Worm (Caenorhabditis elegans) whole organism, L4 larva: ENCODE data around the gene gst-15.

ENCODE experiments used
- D1046.2 ChIP-seq: fragments of 200-800 bp; sonication (Bioruptor generic); IDR thresholded peaks from 2 replicates; pipeline ENCODE4 v1.3.6; 2022; ENCODE audit warnings: missing genetic modification characterization, missing compliant biosample characterization
- F49E8.2 ChIP-seq: sonication (generic microtip); optimal IDR thresholded peaks from 2 replicates; lab custom pipeline; 2016; ENCODE audit warnings: missing compliant biosample characterization, mild to moderate bottlenecking, missing genetic modification characterization, borderline replicate concordance
- T20F7.1 ChIP-seq: fragments of 200-800 bp; sonication (Bioruptor generic); optimal IDR thresholded peaks from 2 replicates; lab custom pipeline; 2018; ENCODE audit warnings: mild to moderate bottlenecking, missing genetic modification characterization, missing compliant biosample characterization
- Y48G9A.11 ChIP-seq: fragments of 200-800 bp; sonication (Bioruptor generic); IDR thresholded peaks from 2 replicates; pipeline ENCODE4 v1.3.6; 2022; ENCODE audit warnings: missing genetic modification reagents, missing genetic modification characterization, missing compliant biosample characterization
- aha-1 ChIP-seq: fragments of 150-350 bp; peaks from one replicate; lab custom pipeline; 2014; ENCODE audit warnings: missing biosample characterization, missing genetic modification characterization
- attf-4 ChIP-seq: sonication (generic microtip); optimal IDR thresholded peaks from 3 replicates; lab custom pipeline; 2017; ENCODE audit warnings: missing biosample characterization, missing genetic modification characterization
- ceh-28 ChIP-seq: fragments of 150-350 bp; optimal IDR thresholded peaks from 2 replicates; lab custom pipeline; 2014; ENCODE audit warnings: missing biosample characterization, missing genetic modification reagents, missing genetic modification characterization
- ceh-62 ChIP-seq: sonication (generic microtip); optimal IDR thresholded peaks from 2 replicates; lab custom pipeline; 2017; ENCODE audit warnings: missing biosample characterization, missing genetic modification characterization
- daf-16 ChIP-seq, 3 experiments: sonication (generic microtip); optimal IDR thresholded peaks; 2 replicates each; lab custom pipeline; 2016 to 2017; ENCODE audit warnings: missing genetic modification characterization in 3 of 3, missing genetic modification reagents in 3 of 3, mild to moderate bottlenecking in 2 of 3, missing compliant biosample characterization in 2 of 3, missing biosample characterization in 1 of 3, moderate library complexity in 1 of 3
- daf-8 ChIP-seq: fragments of 200-800 bp; sonication (Bioruptor generic); IDR thresholded peaks from 2 replicates; pipeline ENCODE4 v1.3.6; 2022; ENCODE audit warnings: missing genetic modification characterization, missing compliant biosample characterization
- dmd-6 ChIP-seq: fragments of 200-800 bp; sonication (Bioruptor generic); IDR thresholded peaks from 2 replicates; pipeline ENCODE4 v1.3.6; 2022; ENCODE audit warnings: missing genetic modification reagents, missing genetic modification characterization, missing compliant biosample characterization
- dmd-8 ChIP-seq: fragments of 200-800 bp; sonication (Bioruptor generic); IDR thresholded peaks from 2 replicates; pipeline ENCODE4 v1.3.6; 2022; ENCODE audit warnings: missing genetic modification characterization, missing compliant biosample characterization
- dmd-9 ChIP-seq: fragments of 200-800 bp; sonication (Bioruptor generic); IDR thresholded peaks from 2 replicates; pipeline ENCODE4 v1.3.6; 2022; ENCODE audit warnings: missing genetic modification reagents, missing genetic modification characterization, missing compliant biosample characterization
- dpl-1 ChIP-seq: fragments of 150-350 bp; optimal IDR thresholded peaks from 2 replicates; lab custom pipeline; 2014; ENCODE audit warnings: missing biosample characterization, missing genetic modification reagents, missing genetic modification characterization
- duxl-1 ChIP-seq: sonication (generic microtip); optimal IDR thresholded peaks from 2 replicates; lab custom pipeline; 2016; ENCODE audit warnings: mild to moderate bottlenecking, missing genetic modification characterization, moderate library complexity, missing compliant biosample characterization; ENCODE audit not compliant: poor library complexity
- dve-1 ChIP-seq: sonication (generic microtip); optimal IDR thresholded peaks from 2 replicates; lab custom pipeline; 2017; ENCODE audit warnings: antibody characterized with exemption, mild to moderate bottlenecking, missing genetic modification characterization, missing compliant biosample characterization; ENCODE audit not compliant: insufficient read depth
- egl-27 ChIP-seq: sonication (generic microtip); optimal IDR thresholded peaks from 3 replicates; lab custom pipeline; 2017; ENCODE audit warnings: missing biosample characterization, missing genetic modification reagents, missing genetic modification characterization
- fos-1 ChIP-seq: fragments of 150-350 bp; optimal IDR thresholded peaks from 2 replicates; lab custom pipeline; 2014; ENCODE audit warnings: missing biosample characterization, missing genetic modification characterization
- hif-1 ChIP-seq, 2 experiments: sonication (generic microtip); optimal IDR thresholded peaks; 2 replicates each; lab custom pipeline; 2016 to 2017; ENCODE audit warnings: missing compliant biosample characterization in 2 of 2, missing genetic modification characterization in 2 of 2, missing genetic modification reagents in 2 of 2, missing genotype in 2 of 2, mild to moderate bottlenecking in 1 of 2
- hlh-11 ChIP-seq: fragments of 200-800 bp; sonication (Bioruptor generic); optimal IDR thresholded peaks from 2 replicates; lab custom pipeline; 2018; ENCODE audit warnings: mild to moderate bottlenecking, missing genetic modification characterization, missing compliant biosample characterization
- hlh-30 ChIP-seq: sonication (generic microtip); optimal IDR thresholded peaks from 2 replicates; lab custom pipeline; 2017; ENCODE audit warnings: antibody characterized with exemption, mild to moderate bottlenecking, missing genetic modification characterization, missing compliant biosample characterization; ENCODE audit not compliant: insufficient read depth
- hmg-1.1 ChIP-seq: fragments of 200-800 bp; sonication (Bioruptor generic); IDR thresholded peaks from 2 replicates; pipeline ENCODE4 v1.3.6; 2022; ENCODE audit warnings: missing genetic modification reagents, missing genetic modification characterization, missing compliant biosample characterization
- lin-13 ChIP-seq: fragments of 150-350 bp; optimal IDR thresholded peaks from 2 replicates; lab custom pipeline; 2014; ENCODE audit warnings: missing biosample characterization, missing genetic modification reagents, missing genetic modification characterization
- lsy-2 ChIP-seq, 2 experiments: fragments of 150-350 bp in 1 of 2; sonication (generic microtip) in 1 of 2; optimal IDR thresholded peaks; 2 replicates each; lab custom pipeline; 2014 to 2017; ENCODE audit warnings: missing biosample characterization in 2 of 2, missing genetic modification characterization in 2 of 2
- madf-5 ChIP-seq, 2 experiments: fragments of 200-800 bp; sonication (Bioruptor generic); IDR thresholded peaks; 2 replicates each; pipeline ENCODE4 v1.3.6; 2022; ENCODE audit warnings: missing compliant biosample characterization in 2 of 2, missing genetic modification characterization in 2 of 2
- mdl-1 ChIP-seq, 2 experiments: fragments of 150-350 bp in 1 of 2; sonication (generic microtip) in 1 of 2; optimal IDR thresholded peaks; 2 replicates each; lab custom pipeline; 2014 to 2017; ENCODE audit warnings: missing biosample characterization in 2 of 2, missing genetic modification characterization in 2 of 2
- mep-1 ChIP-seq: fragments of 150-350 bp; sonication (generic microtip); optimal IDR thresholded peaks from 3 replicates; lab custom pipeline; 2014; ENCODE audit warnings: missing biosample characterization, missing genetic modification characterization
- mes-2 ChIP-seq: sonication (generic microtip); optimal IDR thresholded peaks from 2 replicates; lab custom pipeline; 2016; ENCODE audit warnings: missing genotype, mild to moderate bottlenecking, missing genetic modification characterization, missing compliant biosample characterization; ENCODE audit not compliant: poor library complexity, severe bottlenecking
- mxl-3 ChIP-seq: fragments of 200-800 bp; sonication (Bioruptor generic); optimal IDR thresholded peaks from 2 replicates; lab custom pipeline; 2018; ENCODE audit warnings: mild to moderate bottlenecking, missing genetic modification characterization, missing compliant biosample characterization
- nhr-102 ChIP-seq: sonication (generic microtip); optimal IDR thresholded peaks from 2 replicates; lab custom pipeline; 2016; ENCODE audit warnings: mild to moderate bottlenecking, missing genetic modification characterization, moderate library complexity, missing compliant biosample characterization
- nhr-11 ChIP-seq: fragments of 150-350 bp; optimal IDR thresholded peaks from 2 replicates; lab custom pipeline; 2014; ENCODE audit warnings: missing biosample characterization, missing genetic modification characterization
- nhr-237 ChIP-seq: sonication (generic microtip); optimal IDR thresholded peaks from 2 replicates; lab custom pipeline; 2017; ENCODE audit warnings: missing biosample characterization, missing genetic modification characterization
- nhr-28 ChIP-seq: fragments of 150-350 bp; optimal IDR thresholded peaks from 2 replicates; lab custom pipeline; 2014; ENCODE audit warnings: missing biosample characterization, missing genetic modification characterization
- nhr-42 ChIP-seq: fragments of 200-800 bp; sonication (Bioruptor generic); IDR thresholded peaks from 2 replicates; pipeline ENCODE4 v1.3.6; 2022; ENCODE audit warnings: missing genetic modification characterization, missing compliant biosample characterization
- nhr-48 ChIP-seq: sonication (generic microtip); optimal IDR thresholded peaks from 2 replicates; lab custom pipeline; 2016; ENCODE audit warnings: mild to moderate bottlenecking, missing genetic modification characterization, missing compliant biosample characterization
- nhr-6 ChIP-seq: fragments of 150-350 bp; optimal IDR thresholded peaks from 2 replicates; lab custom pipeline; 2014; ENCODE audit warnings: missing biosample characterization, missing genetic modification characterization
- nhr-77 ChIP-seq: fragments of 150-350 bp; optimal IDR thresholded peaks from 2 replicates; lab custom pipeline; 2014; ENCODE audit warnings: missing biosample characterization, missing genetic modification characterization
- php-3 ChIP-seq: fragments of 200-800 bp; sonication (Bioruptor generic); IDR thresholded peaks from 2 replicates; pipeline ENCODE4 v1.3.6; 2022; ENCODE audit warnings: missing genetic modification reagents, missing genetic modification characterization, missing compliant biosample characterization
- pqm-1 ChIP-seq: sonication (generic microtip); optimal IDR thresholded peaks from 2 replicates; lab custom pipeline; 2017; ENCODE audit warnings: missing biosample characterization, missing genetic modification characterization
- spr-1 ChIP-seq: sonication (generic microtip); optimal IDR thresholded peaks from 2 replicates; lab custom pipeline; 2016; ENCODE audit warnings: mild to moderate bottlenecking, missing genetic modification characterization, missing compliant biosample characterization
- tag-97 ChIP-seq: fragments of 200-800 bp; sonication (Bioruptor generic); IDR thresholded peaks from 2 replicates; pipeline ENCODE4 v1.3.6; 2022; ENCODE audit warnings: missing genetic modification characterization, missing compliant biosample characterization
- tra-1 ChIP-seq: fragments of 200-800 bp; sonication (Bioruptor generic); IDR thresholded peaks from 2 replicates; pipeline ENCODE4 v1.3.6; 2022; ENCODE audit warnings: missing genetic modification reagents, missing genetic modification characterization, missing compliant biosample characterization
- unc-62 ChIP-seq, 3 experiments: fragments of 150-350 bp in 1 of 3; sonication (generic microtip); optimal IDR thresholded peaks in 2 of 3; peaks in 1 of 3; 1 replicate in 1 of 3; 2 replicates in 2 of 3; lab custom pipeline; 2014 to 2017; ENCODE audit warnings: missing biosample characterization in 3 of 3, missing genetic modification characterization in 3 of 3, missing genetic modification reagents in 3 of 3, missing genotype in 1 of 3
- zfp-2 ChIP-seq: sonication (generic microtip); optimal IDR thresholded peaks from 2 replicates; lab custom pipeline; 2016; ENCODE audit warnings: mild to moderate bottlenecking, missing genetic modification characterization, missing compliant biosample characterization
- zfp-3 ChIP-seq: fragments of 200-800 bp; sonication (Bioruptor generic); conservative IDR thresholded peaks from 2 replicates; pipeline ENCODE4 v1.3.6; 2022; ENCODE audit warnings: missing genetic modification reagents, missing genetic modification characterization, missing compliant biosample characterization
- ztf-11 ChIP-seq: fragments of 150-350 bp; optimal IDR thresholded peaks from 2 replicates; lab custom pipeline; 2014; ENCODE audit warnings: missing biosample characterization, missing genetic modification characterization

The gst-15 gene

ce11 chrII:13640210-13640609 is 27.2 kb upstream of the gst-15 start:
- TF ChIP-seq nhr-11 (tag; lab: Kevin White, UChicago) (no peak), nhr-48 (tag; lab: Kevin White, UChicago) (peak; percentile 90), hlh-30 (tag; lab: Kevin White, UChicago) (peak; percentile 79), duxl-1 (tag; lab: Kevin White, UChicago) (no peak), mdl-1 (tag; optimal IDR thresholded peaks at IDR 0.05; lab: Kevin White, UChicago) (peak in 1 of 2 experiments; percentile 80), nhr-28 (tag; lab: Kevin White, UChicago) (peak; percentile 53), tra-1 (0 out of 2 replicates have a peak, but pooled peaks have one; percentile 17), dve-1 (tag; lab: Kevin White, UChicago) (peak; percentile 35), mep-1 (tag; lab: Kevin White, UChicago) (peak; percentile 18), aha-1 (tag; lab: Kevin White, UChicago) (peak; percentile 53), daf-8 (GFP tag; lab: Robert Waterston, UW) (no peak), daf-16 (GFP tag; optimal IDR thresholded peaks at IDR 0.05; lab: Kevin White, UChicago) (no peak), daf-16 (tag; optimal IDR thresholded peaks at IDR 0.05; lab: Kevin White, UChicago) (peak; percentile 26), mes-2 (tag; lab: Kevin White, UChicago) (peak; percentile 36), hlh-11 (tag; lab: Kevin White, UChicago) (peak; percentile 58), hif-1 (tag; optimal IDR thresholded peaks at IDR 0.05; lab: Kevin White, UChicago) (peak in 1 of 2 experiments; percentile 48), nhr-6 (tag; lab: Kevin White, UChicago) (peak; percentile 11), lsy-2 (tag; optimal IDR thresholded peaks at IDR 0.05; lab: Kevin White, UChicago) (peak in 1 of 2 experiments; percentile 58), dmd-6 (peak; percentile 41), nhr-77 (tag; lab: Kevin White, UChicago) (peak; percentile 60), F49E8.2 (no peak), zfp-2 (tag; lab: Kevin White, UChicago) (no peak)

- TF ChIP-seq dpl-1 (GFP tag; lab: Kevin White, UChicago) (peak; percentile 13), ceh-62 (tag; lab: Kevin White, UChicago) (no peak), nhr-102 (peak; percentile 14), mdl-1 (tag; optimal IDR thresholded peaks at IDR 0.05; lab: Kevin White, UChicago) (peak in 1 of 2 experiments; percentile 69), lsy-2 (tag; optimal IDR thresholded peaks at IDR 0.05; lab: Kevin White, UChicago) (peak in 1 of 2 experiments; percentile 50), nhr-77 (tag; lab: Kevin White, UChicago) (peak; percentile 82), zfp-3 (GFP tag; lab: Robert Waterston, UW) (no peak), tag-97 (GFP tag; lab: Robert Waterston, UW) (no peak), hmg-1.1 (GFP tag; lab: Robert Waterston, UW) (no peak), nhr-42 (GFP tag; lab: Robert Waterston, UW) (peak; percentile 76), mxl-3 (GFP tag; lab: Kevin White, UChicago) (peak; percentile 53), hlh-30 (tag; lab: Kevin White, UChicago) (no peak), madf-5 (GFP tag; IDR thresholded peaks at IDR 0.05; lab: Robert Waterston, UW) (no peak), egl-27 (tag; lab: Kevin White, UChicago) (no peak), unc-62 (GFP tag; optimal IDR thresholded peaks at IDR 0.05 in 1 of 2; lab: Kevin White, UChicago) (peak in 1 of 2 experiments; percentile 68), unc-62 (tag; optimal IDR thresholded peaks at IDR 0.05; lab: Kevin White, UChicago) (no peak), T20F7.1 (GFP tag; lab: Kevin White, UChicago) (no peak), dmd-9 (GFP tag; lab: Robert Waterston, UW) (no peak), dmd-6 (peak; percentile 25), spr-1 (tag; lab: Kevin White, UChicago) (peak; percentile 17), daf-16 (GFP tag; optimal IDR thresholded peaks at IDR 0.05; lab: Kevin White, UChicago) (no peak), daf-16 (tag; optimal IDR thresholded peaks at IDR 0.05; lab: Kevin White, UChicago) (peak; percentile 91), nhr-48 (tag; lab: Kevin White, UChicago) (peak; percentile 87), ceh-28 (peak; percentile 55), dve-1 (tag; lab: Kevin White, UChicago) (peak; percentile 82), Y48G9A.11 (no peak), aha-1 (tag; lab: Kevin White, UChicago) (peak; percentile 100), nhr-6 (tag; lab: Kevin White, UChicago) (peak; percentile 11), dmd-8 (no peak), ztf-11 (tag; lab: Kevin White, UChicago) (no peak), attf-4 (no peak), nhr-237 (tag; lab: Kevin White, UChicago) (no peak), pqm-1 (tag; lab: Kevin White, UChicago) (peak; percentile 2), php-3 (GFP tag; lab: Robert Waterston, UW) (0 out of 2 replicates have a peak, but pooled peaks have one; percentile 19), lin-13 (GFP tag; lab: Kevin White, UChicago) (peak; percentile 16), D1046.2 (no peak), fos-1 (tag; lab: Kevin White, UChicago) (no peak), nhr-28 (tag; lab: Kevin White, UChicago) (peak; percentile 75)
Observed at ce11 chrII:13638576-13638975, 25.6 kb upstream of the gst-15 start.
